Worm (Caenorhabditis elegans) whole organism, mixed stage, embryonic: ENCODE results near the gene F32D8.13.

Experiments used
- blmp-1 ChIP-seq: fragments of 150-350 bp; optimal IDR thresholded peaks from 2 replicates; lab custom pipeline; 2014; ENCODE audit warnings: missing biosample characterization, missing genetic modification characterization
- mep-1 ChIP-seq: fragments of 150-350 bp; optimal IDR thresholded peaks from 2 replicates; lab custom pipeline; 2017; ENCODE audit warnings: missing biosample characterization, missing genetic modification reagents, missing genetic modification characterization, inconsistent platforms
- nhr-237 ChIP-seq: fragments of 150-350 bp; optimal IDR thresholded peaks from 2 replicates; lab custom pipeline; 2014; ENCODE audit warnings: missing biosample characterization, missing genetic modification characterization
- nhr-28 ChIP-seq: fragments of 150-350 bp; optimal IDR thresholded peaks from 2 replicates; lab custom pipeline; 2014; ENCODE audit warnings: missing biosample characterization, missing genetic modification characterization
- pha-4 ChIP-seq: fragments of 150-350 bp; optimal IDR thresholded peaks from 2 replicates; lab custom pipeline; 2018; ENCODE audit warnings: missing biosample characterization, missing genetic modification reagents, missing genetic modification characterization
- unc-39 ChIP-seq: fragments of 150-350 bp; optimal IDR thresholded peaks from 2 replicates; lab custom pipeline; 2014; ENCODE audit warnings: missing biosample characterization, missing genetic modification characterization
- ztf-11 ChIP-seq: fragments of 150-350 bp; optimal IDR thresholded peaks from 2 replicates; lab custom pipeline; 2014; ENCODE audit warnings: missing biosample characterization, missing genetic modification characterization

DNA sequence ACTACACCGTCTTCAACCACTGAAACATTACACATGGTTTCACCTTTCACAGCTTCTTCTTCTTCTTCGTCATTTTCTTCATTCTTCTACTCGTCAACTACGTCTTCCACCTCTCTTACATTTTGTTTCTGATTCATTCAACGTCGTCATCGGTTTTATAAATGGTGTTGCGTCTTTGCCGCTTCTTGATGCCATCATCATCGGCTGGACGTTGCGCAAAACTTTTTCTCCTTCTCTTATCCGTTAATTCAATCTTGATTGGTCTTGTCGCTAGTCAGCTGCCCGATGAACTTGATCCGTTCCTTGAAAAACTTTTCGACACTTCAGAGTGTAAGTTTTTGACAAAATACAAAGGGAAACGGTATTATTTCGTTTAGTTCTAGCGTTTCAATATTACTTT, 2.3 kb upstream of the F32D8.13 start:
- TF ChIP-seq pha-4 (tag; lab: Kevin White, UChicago): no peak
- no peak for TF ChIP-seq unc-39 (tag; lab: Kevin White, UChicago)
- TF ChIP-seq nhr-237: no peak
- no peak for TF ChIP-seq nhr-28 (tag; lab: Kevin White, UChicago)
- no peak for TF ChIP-seq ztf-11 (tag; lab: Kevin White, UChicago)
- TF ChIP-seq blmp-1 (tag; lab: Kevin White, UChicago): no peak
- no peak for TF ChIP-seq mep-1 (tag; lab: Kevin White, UChicago)
